Worm (Caenorhabditis elegans): ENCODE results near the gene phb-2.

ce11 chrII:6248029-6248428 lies 3.2 kb upstream of the phb-2 start:
- no peak for TF ChIP-seq dao-5 (tag; optimal IDR thresholded peaks at IDR 0.05)
- no peak for TF ChIP-seq him-1 (tag; optimal IDR thresholded peaks at IDR 0.05)
- no peak for TF ChIP-seq W03F9.2 (tag; optimal IDR thresholded peaks at IDR 0.05)
